Worm (Caenorhabditis elegans) whole organism, early embryonic: ENCODE results near the gene fbxa-6.

Experiments used
- B0310.2 ChIP-seq: sonication (generic microtip); optimal IDR thresholded peaks from 2 replicates; lab custom pipeline; 2016; ENCODE audit warnings: mild to moderate bottlenecking, missing genetic modification characterization, missing compliant biosample characterization
- F13C5.2 ChIP-seq: sonication (generic microtip); optimal IDR thresholded peaks from 2 replicates; lab custom pipeline; 2017; ENCODE audit warnings: mild to moderate bottlenecking, missing genetic modification characterization, inconsistent platforms, missing compliant biosample characterization
- ama-1 ChIP-seq: fragments of 150-350 bp; optimal IDR thresholded peaks from 2 replicates; lab custom pipeline; 2014
- ceh-13 ChIP-seq: fragments of 200-800 bp; sonication (Bioruptor generic); optimal IDR thresholded peaks from 2 replicates; lab custom pipeline; 2018; ENCODE audit warnings: mild to moderate bottlenecking, missing genetic modification characterization, missing compliant biosample characterization
- ets-7 ChIP-seq: sonication (generic microtip); optimal IDR thresholded peaks from 2 replicates; lab custom pipeline; 2016; ENCODE audit warnings: missing genotype, missing genetic modification characterization, missing compliant biosample characterization
- flt-1 ChIP-seq: fragments of 200-800 bp; sonication (Bioruptor generic); IDR thresholded peaks from 2 replicates; pipeline ENCODE4 v1.3.6; 2022; ENCODE audit warnings: missing genetic modification characterization, missing compliant biosample characterization
- hmbx-1 ChIP-seq: sonication (generic microtip); optimal IDR thresholded peaks from 2 replicates; lab custom pipeline; 2016; ENCODE audit warnings: mild to moderate bottlenecking, missing genetic modification characterization, missing compliant biosample characterization
- hmg-4 ChIP-seq: fragments of 200-800 bp; sonication (Bioruptor generic); optimal IDR thresholded peaks from 2 replicates; lab custom pipeline; 2018; ENCODE audit warnings: mild to moderate bottlenecking, missing genetic modification characterization, missing compliant biosample characterization
- pes-1 ChIP-seq: fragments of 200-800 bp; sonication (Bioruptor generic); IDR thresholded peaks from 2 replicates; pipeline ENCODE4 v1.3.6; 2022; ENCODE audit warnings: missing genetic modification reagents, missing genetic modification characterization, missing compliant biosample characterization
- sea-1 ChIP-seq: fragments of 200-800 bp; sonication (Bioruptor generic); conservative IDR thresholded peaks from 2 replicates; pipeline ENCODE4 v1.3.6; 2022; ENCODE audit warnings: missing genetic modification characterization, missing compliant biosample characterization
- tbx-11 ChIP-seq: fragments of 200-800 bp; sonication (Bioruptor generic); IDR thresholded peaks from 2 replicates; pipeline ENCODE4 v1.3.6; 2022; ENCODE audit warnings: missing genetic modification characterization, missing compliant biosample characterization

DNA sequence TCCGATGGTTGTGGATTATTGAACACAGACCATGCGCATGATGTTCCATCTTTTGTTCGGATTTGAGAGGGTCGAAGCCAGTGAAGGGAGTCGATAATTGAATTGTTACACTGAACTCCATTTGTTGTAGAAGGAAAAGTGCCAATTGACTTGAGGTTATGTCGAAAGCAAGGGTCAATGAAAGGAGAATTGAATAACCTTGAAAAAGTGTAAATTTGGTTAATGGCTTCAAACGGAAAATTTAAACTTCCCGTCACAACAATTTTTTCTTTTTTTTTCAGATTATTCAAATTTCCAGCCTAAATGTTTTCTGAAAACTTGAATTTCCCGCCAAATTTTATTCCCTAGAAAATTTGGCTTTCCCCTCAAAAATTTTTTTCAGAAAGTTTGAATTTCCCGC is 35.2 kb upstream of the fbxa-6 start, which contains the start of gene clp-10:
- TF ChIP-seq ama-1 (lab: Kevin White, UChicago): no peak
- TF ChIP-seq pes-1: no peak
- no peak for TF ChIP-seq hmbx-1
- TF ChIP-seq ceh-13 (GFP tag; lab: Kevin White, UChicago): no peak
- TF ChIP-seq hmg-4 (GFP tag; lab: Kevin White, UChicago): no peak
- TF ChIP-seq F13C5.2 (tag; lab: Kevin White, UChicago): no peak
- no peak for TF ChIP-seq ets-7 (tag; lab: Kevin White, UChicago)
- TF ChIP-seq tbx-11 (GFP tag; lab: Robert Waterston, UW): no peak
- no peak for TF ChIP-seq B0310.2
- TF ChIP-seq sea-1: no peak
- TF ChIP-seq flt-1: no peak
